Fruit fly (Drosophila melanogaster) whole organism, embryonic: ENCODE data around the gene slmo.

ENCODE experiments used
- Antp ChIP-seq: fragments of 200-800 bp; sonication (Bioruptor generic); optimal IDR thresholded peaks from 3 replicates; lab custom pipeline; 2016; ENCODE audit warnings: missing biosample characterization, missing genetic modification characterization
- Bteb2 ChIP-seq: fragments of 200-800 bp; sonication (Bioruptor generic); optimal IDR thresholded peaks from 2 replicates; lab custom pipeline; 2016; ENCODE audit warnings: missing biosample characterization, missing genetic modification characterization
- CG10209 ChIP-seq: fragments of 200-800 bp; sonication (Bioruptor generic); optimal IDR thresholded peaks from 3 replicates; lab custom pipeline; 2017; ENCODE audit warnings: missing biosample characterization, mild to moderate bottlenecking, missing genetic modification characterization, missing genetic modification reagents
- CG10267 ChIP-seq: fragments of 200-800 bp; sonication (Bioruptor generic); optimal IDR thresholded peaks from 2 replicates; lab custom pipeline; 2018; ENCODE audit warnings: missing biosample characterization, mild to moderate bottlenecking, missing genetic modification characterization, moderate library complexity
- CG11398 ChIP-seq: fragments of 200-800 bp; sonication (Bioruptor generic); optimal IDR thresholded peaks from 2 replicates; lab custom pipeline; 2016; ENCODE audit warnings: missing biosample characterization, missing genetic modification characterization
- CG12071 ChIP-seq: fragments of 200-800 bp; sonication (Bioruptor generic); optimal IDR thresholded peaks from 3 replicates; lab custom pipeline; 2018; ENCODE audit warnings: missing biosample characterization, mild to moderate bottlenecking, missing genetic modification characterization
- CG12659 ChIP-seq: fragments of 200-800 bp; sonication (Bioruptor generic); optimal IDR thresholded peaks from 3 replicates; lab custom pipeline; 2017; ENCODE audit warnings: mild to moderate bottlenecking, missing biosample characterization, missing genetic modification reagents, missing genetic modification characterization
- CG13775 ChIP-seq: fragments of 200-800 bp; sonication (Bioruptor generic); optimal IDR thresholded peaks from 3 replicates; lab custom pipeline; 2017; ENCODE audit warnings: missing biosample characterization, mild to moderate bottlenecking, missing genetic modification characterization
- CG17802 ChIP-seq: fragments of 200-800 bp; sonication (Bioruptor generic); optimal IDR thresholded peaks from 2 replicates; lab custom pipeline; 2018; ENCODE audit warnings: missing biosample characterization, mild to moderate bottlenecking, missing genetic modification characterization, moderate library complexity
- CG18262 ChIP-seq: fragments of 200-800 bp; optimal IDR thresholded peaks from 3 replicates; lab custom pipeline; 2019; ENCODE audit warnings: missing biosample characterization, mild to moderate bottlenecking, missing genetic modification characterization, moderate library complexity
- CG2129 ChIP-seq: fragments of 200-800 bp; sonication (Bioruptor generic); IDR thresholded peaks from 2 replicates; pipeline ENCODE4 v1.3.6; 2022; ENCODE audit warnings: missing biosample characterization, missing genetic modification characterization; ENCODE audit not compliant: partially characterized antibody
- CG3281 ChIP-seq: fragments of 200-800 bp; sonication (Bioruptor generic); optimal IDR thresholded peaks from 3 replicates; lab custom pipeline; 2017; ENCODE audit warnings: missing biosample characterization, mild to moderate bottlenecking, missing genetic modification characterization
- CG33557 ChIP-seq: fragments of 200-800 bp; sonication (Bioruptor generic); optimal IDR thresholded peaks from 2 replicates; lab custom pipeline; 2019; ENCODE audit warnings: missing biosample characterization, mild to moderate bottlenecking, missing genetic modification characterization, moderate library complexity
- CG34422 ChIP-seq: fragments of 200-800 bp; sonication (Bioruptor generic); IDR thresholded peaks from 3 replicates; pipeline ENCODE4 v1.3.6; 2022; ENCODE audit warnings: missing biosample characterization, missing genetic modification characterization
- CG3838 ChIP-seq: fragments of 200-800 bp; sonication (Bioruptor generic); optimal IDR thresholded peaks from 3 replicates; lab custom pipeline; 2016; ENCODE audit warnings: missing biosample characterization, missing genetic modification characterization
- CG3847 ChIP-seq: fragments of 200-800 bp; sonication (Bioruptor generic); IDR thresholded peaks from 2 replicates; pipeline ENCODE4 v1.3.6; 2022; ENCODE audit warnings: missing biosample characterization, missing genetic modification characterization
- CG42726 ChIP-seq: fragments of 200-800 bp; sonication (Bioruptor generic); IDR thresholded peaks from 2 replicates; pipeline ENCODE4 v1.3.6; 2022; ENCODE audit warnings: missing biosample characterization, missing genetic modification characterization; ENCODE audit not compliant: partially characterized antibody
- CG4404 ChIP-seq: fragments of 200-800 bp; sonication (Bioruptor generic); IDR thresholded peaks from 2 replicates; pipeline ENCODE4 v1.3.6; 2022; ENCODE audit warnings: missing biosample characterization, missing genetic modification characterization
- CG6175 ChIP-seq: fragments of 200-800 bp; sonication (Bioruptor generic); IDR thresholded peaks from 3 replicates; pipeline ENCODE4 v1.3.6; 2022; ENCODE audit warnings: missing biosample characterization, missing genetic modification characterization
- CG7987 ChIP-seq: fragments of 200-800 bp; sonication (Bioruptor generic); optimal IDR thresholded peaks from 2 replicates; lab custom pipeline; 2018; ENCODE audit warnings: missing biosample characterization, mild to moderate bottlenecking, missing genetic modification characterization, moderate library complexity
- CG8388 ChIP-seq: fragments of 200-800 bp; sonication (Bioruptor generic); optimal IDR thresholded peaks from 2 replicates; lab custom pipeline; 2019; ENCODE audit warnings: missing biosample characterization, mild to moderate bottlenecking, missing genetic modification characterization, moderate library complexity
- CG9817 ChIP-seq: fragments of 200-800 bp; sonication (Bioruptor generic); optimal IDR thresholded peaks from 2 replicates; lab custom pipeline; 2018; ENCODE audit warnings: missing biosample characterization, mild to moderate bottlenecking, missing genetic modification characterization, moderate library complexity
- Camta ChIP-seq: fragments of 200-800 bp; sonication (Bioruptor generic); optimal IDR thresholded peaks from 2 replicates; lab custom pipeline; 2016; ENCODE audit warnings: missing biosample characterization, missing genetic modification characterization
- D ChIP-seq, 2 experiments: fragments of 200-800 bp in 1 of 2; fragments of >200 bp in 1 of 2; sonication (Bioruptor generic) in 1 of 2; optimal IDR thresholded peaks; 2 replicates in 1 of 2; 3 replicates in 1 of 2; lab custom pipeline; 2017; ENCODE audit warnings: mild to moderate bottlenecking in 1 of 2, missing biosample characterization in 1 of 2, missing genetic modification characterization in 1 of 2, missing genetic modification reagents in 1 of 2
- Drgx ChIP-seq: fragments of 200-800 bp; sonication (Bioruptor generic); IDR thresholded peaks from 2 replicates; pipeline ENCODE4 v1.3.6; 2022; ENCODE audit warnings: missing biosample characterization, missing genetic modification characterization
- HmgD ChIP-seq: fragments of 200-800 bp; sonication (Bioruptor generic); optimal IDR thresholded peaks from 3 replicates; lab custom pipeline; 2016; ENCODE audit warnings: missing biosample characterization, missing genetic modification characterization
- Lhr ChIP-seq: fragments of 200-800 bp; sonication (Bioruptor generic); optimal IDR thresholded peaks from 3 replicates; lab custom pipeline; 2017; ENCODE audit warnings: mild to moderate bottlenecking, missing biosample characterization, missing genetic modification reagents, missing genetic modification characterization
- MTF-1 ChIP-seq: fragments of 200-800 bp; sonication (Bioruptor generic); optimal IDR thresholded peaks from 2 replicates; lab custom pipeline; 2018; ENCODE audit warnings: missing biosample characterization, mild to moderate bottlenecking, missing genetic modification characterization, borderline replicate concordance
- NC2α ChIP-seq: fragments of 200-800 bp; sonication (Bioruptor generic); optimal IDR thresholded peaks from 2 replicates; lab custom pipeline; 2016; ENCODE audit warnings: missing biosample characterization, missing genetic modification characterization
- NK7.1 ChIP-seq: fragments of 200-800 bp; sonication (Bioruptor generic); optimal IDR thresholded peaks from 3 replicates; lab custom pipeline; 2016; ENCODE audit warnings: missing biosample characterization, missing genetic modification characterization
- Oaz ChIP-seq: fragments of 200-800 bp; sonication (Bioruptor generic); IDR thresholded peaks from 2 replicates; pipeline ENCODE4 v1.3.6; 2022; ENCODE audit warnings: missing biosample characterization, missing genetic modification characterization
- Trl ChIP-seq, 3 experiments: fragments of >200 bp in 2 of 3; fragments of 200-800 bp in 1 of 3; sonication (Bioruptor generic) in 1 of 3; optimal IDR thresholded peaks; 2 replicates in 1 of 3; 3 replicates in 2 of 3; lab custom pipeline; 2016 to 2017; ENCODE audit warnings: missing biosample characterization in 1 of 3, missing genetic modification characterization in 1 of 3
- bbx ChIP-seq: fragments of 200-800 bp; sonication (Bioruptor generic); IDR thresholded peaks from 2 replicates; pipeline ENCODE4 v1.3.6; 2022; ENCODE audit warnings: missing biosample characterization, missing genetic modification characterization; ENCODE audit not compliant: partially characterized antibody
- cas ChIP-seq: fragments of 200-800 bp; sonication (Bioruptor generic); IDR thresholded peaks from 2 replicates; pipeline ENCODE4 v1.3.6; 2022; ENCODE audit warnings: missing biosample characterization, missing genetic modification characterization
- cato ChIP-seq: fragments of 200-800 bp; sonication (Bioruptor generic); optimal IDR thresholded peaks from 2 replicates; lab custom pipeline; 2016; ENCODE audit warnings: missing biosample characterization, missing genetic modification characterization, borderline replicate concordance
- dysf ChIP-seq: fragments of 200-800 bp; sonication (Bioruptor generic); IDR thresholded peaks from 3 replicates; pipeline ENCODE4 v1.3.6; 2022; ENCODE audit warnings: missing biosample characterization, missing genetic modification characterization
- hkb ChIP-seq, 2 experiments: fragments of 200-800 bp in 1 of 2; fragments of >200 bp in 1 of 2; sonication (Bioruptor generic) in 1 of 2; IDR thresholded peaks in 1 of 2; optimal IDR thresholded peaks in 1 of 2; 2 replicates each; pipeline versions ENCODE4 v1.3.6 to Lab custom; 2017 to 2022; ENCODE audit warnings: missing biosample characterization in 1 of 2, missing genetic modification characterization in 1 of 2
- kah ChIP-seq: fragments of 200-800 bp; sonication (Bioruptor generic); optimal IDR thresholded peaks from 2 replicates; lab custom pipeline; 2018; ENCODE audit warnings: missing biosample characterization, mild to moderate bottlenecking, missing genetic modification characterization
- knrl ChIP-seq: fragments of 200-800 bp; sonication (Bioruptor generic); IDR thresholded peaks from 3 replicates; pipeline ENCODE4 v1.3.6; 2022; ENCODE audit warnings: missing biosample characterization, missing genetic modification characterization; ENCODE audit not compliant: partially characterized antibody
- nom ChIP-seq: fragments of 200-800 bp; sonication (Bioruptor generic); optimal IDR thresholded peaks from 2 replicates; lab custom pipeline; 2017; ENCODE audit warnings: missing biosample characterization, missing genetic modification characterization, mild to moderate bottlenecking, moderate library complexity, missing genetic modification reagents
- phol ChIP-seq: fragments of 200-800 bp; sonication (Bioruptor generic); optimal IDR thresholded peaks from 3 replicates; lab custom pipeline; 2018; ENCODE audit warnings: missing biosample characterization, mild to moderate bottlenecking, missing genetic modification characterization, moderate library complexity
- repo ChIP-seq: fragments of 200-800 bp; sonication (Bioruptor generic); optimal IDR thresholded peaks from 2 replicates; lab custom pipeline; 2016; ENCODE audit warnings: missing biosample characterization, missing genetic modification characterization
- sens ChIP-seq: fragments of 200-800 bp; sonication (Bioruptor generic); peaks from one replicate; lab custom pipeline; 2016; ENCODE audit warnings: missing biosample characterization, missing genetic modification characterization
- so ChIP-seq: fragments of 200-800 bp; sonication (Bioruptor generic); IDR thresholded peaks from 3 replicates; pipeline ENCODE4 v1.3.6; 2022; ENCODE audit warnings: missing biosample characterization, missing genetic modification characterization
- sob ChIP-seq: fragments of 200-800 bp; sonication (Bioruptor generic); IDR thresholded peaks from 2 replicates; pipeline ENCODE4 v1.3.6; 2022; ENCODE audit warnings: missing biosample characterization, missing genetic modification characterization
- tio ChIP-seq: fragments of 200-800 bp; sonication (Bioruptor generic); optimal IDR thresholded peaks from 2 replicates; lab custom pipeline; 2017; ENCODE audit warnings: missing biosample characterization, missing genetic modification characterization, inconsistent platforms
- tx ChIP-seq: fragments of 200-800 bp; sonication (Bioruptor generic); optimal IDR thresholded peaks from 2 replicates; lab custom pipeline; 2016; ENCODE audit warnings: missing biosample characterization, missing genetic modification characterization
- unpg ChIP-seq: fragments of 200-800 bp; sonication (Bioruptor generic); optimal IDR thresholded peaks from 3 replicates; lab custom pipeline; 2018; ENCODE audit warnings: missing biosample characterization, mild to moderate bottlenecking, missing genetic modification characterization, moderate library complexity

The slmo gene

DNA sequence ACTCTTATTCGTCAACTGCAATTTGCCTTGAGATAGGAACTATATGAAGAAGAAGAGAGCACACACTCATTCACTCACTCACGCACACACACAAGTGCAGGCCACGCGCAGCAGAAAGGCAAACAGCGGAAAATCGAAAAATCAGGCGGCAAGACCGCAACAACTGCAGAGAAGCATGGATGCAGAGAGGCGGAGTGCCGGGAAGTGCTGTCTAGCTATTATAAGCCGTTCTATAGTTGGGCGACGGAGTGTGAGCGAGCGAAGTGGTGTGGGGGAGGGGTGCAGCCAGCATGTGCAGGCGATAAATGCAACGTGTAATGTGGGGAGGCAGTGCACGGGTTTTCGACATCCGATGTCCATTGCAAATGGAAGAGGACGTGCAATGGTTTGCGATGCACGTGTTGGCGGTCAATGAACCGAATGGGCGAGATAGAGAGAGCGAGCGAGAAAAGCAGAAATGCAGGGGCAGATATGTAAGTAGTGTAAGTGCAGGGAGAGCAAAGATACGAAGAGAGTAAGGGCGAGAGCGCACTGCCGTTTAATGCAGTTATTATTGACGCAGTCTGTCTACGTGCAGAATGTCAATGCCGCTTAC is 30.3 kb upstream of the slmo start (continued):
- TF ChIP-seq repo (GFP tag; lab: Kevin White, UChicago) (no peak), hkb (optimal IDR thresholded peaks at IDR 0.05; lab: Kevin White, UChicago) (no peak), hkb (GFP tag; IDR thresholded peaks at IDR 0.05; lab: Robert Waterston, UW) (no peak), MTF-1 (GFP tag; lab: Kevin White, UChicago) (no peak), CG12659 (no peak), Trl (optimal IDR thresholded peaks at IDR 0.05; lab: Kevin White, UChicago) (peak; percentile 10 to 83), Trl (GFP tag; optimal IDR thresholded peaks at IDR 0.05; lab: Kevin White, UChicago) (no peak), HmgD (GFP tag; lab: Kevin White, UChicago) (peak; percentile 58), Oaz (no peak), Camta (GFP tag; lab: Kevin White, UChicago) (no peak), Antp (no peak), phol (tag; lab: Kevin White, UChicago) (no peak), CG3838 (GFP tag; lab: Kevin White, UChicago) (no peak), CG7987 (GFP tag; lab: Kevin White, UChicago) (peak; percentile 69), CG18262 (peak; percentile 5), unpg (GFP tag; lab: Kevin White, UChicago) (no peak), CG3847 (GFP tag; lab: Robert Waterston, UW) (no peak), CG33557 (GFP tag; lab: Kevin White, UChicago) (peak; percentile 48), D (optimal IDR thresholded peaks at IDR 0.05; lab: Kevin White, UChicago) (peak; percentile 50), D (GFP tag; optimal IDR thresholded peaks at IDR 0.05; lab: Kevin White, UChicago) (peak; percentile 11), cato (no peak), CG6175 (GFP tag; lab: Robert Waterston, UW) (no peak), NK7.1 (GFP tag; lab: Kevin White, UChicago) (no peak), CG8388 (GFP tag; lab: Kevin White, UChicago) (no peak), CG42726 (peak; percentile 100), CG10209 (GFP tag; lab: Kevin White, UChicago) (no peak), CG9817 (tag; lab: Kevin White, UChicago) (no peak), kah (peak; percentile 46), cas (GFP tag; lab: Robert Waterston, UW) (no peak), CG13775 (GFP tag; lab: Kevin White, UChicago) (no peak), CG4404 (no peak), CG3281 (GFP tag; lab: Kevin White, UChicago) (no peak), CG10267 (tag; lab: Kevin White, UChicago) (no peak), CG11398 (GFP tag; lab: Kevin White, UChicago) (no peak), CG17802 (tag; lab: Kevin White, UChicago) (no peak), tx (no peak), dysf (GFP tag; lab: Robert Waterston, UW) (no peak), sob (GFP tag; lab: Robert Waterston, UW) (no peak), CG12071 (no peak), CG34422 (GFP tag; lab: Robert Waterston, UW) (no peak), Drgx (GFP tag; lab: Robert Waterston, UW) (no peak), NC2α (GFP tag; lab: Kevin White, UChicago) (no peak), Lhr (no peak), sens (GFP tag; lab: Kevin White, UChicago) (peak; percentile 78), CG2129 (no peak), knrl (GFP tag; lab: Robert Waterston, UW) (no peak; the same call in 2 of the 3 replicates), Bteb2 (GFP tag; lab: Kevin White, UChicago) (no peak), tio (no peak), bbx (GFP tag; lab: Robert Waterston, UW) (no peak), so (GFP tag; lab: Robert Waterston, UW) (no peak), nom (GFP tag; lab: Kevin White, UChicago) (peak; percentile 5)
